Fruit fly (Drosophila melanogaster) whole organism, embryonic: ENCODE data around the gene Chro.
A peak's percentile ranks its signal among the peaks of the same experiment; 100 is the strongest.

Experiments
- CG1529 ChIP-seq: fragments of 200-800 bp; sonication (Bioruptor generic); optimal IDR thresholded peaks from 3 replicates; lab custom pipeline; 2018; ENCODE audit warnings: missing biosample characterization, missing genetic modification characterization
- CG17912 ChIP-seq: fragments of 200-800 bp; sonication (Bioruptor generic); optimal IDR thresholded peaks from 2 replicates; lab custom pipeline; 2018; ENCODE audit warnings: missing biosample characterization, mild to moderate bottlenecking, missing genetic modification characterization
- Doc2 ChIP-seq: fragments of 200-800 bp; sonication (Bioruptor generic); IDR thresholded peaks from 2 replicates; pipeline ENCODE4 v1.3.6; 2022; ENCODE audit warnings: missing biosample characterization, missing genetic modification characterization
- ham ChIP-seq: fragments of 200-800 bp; sonication (Bioruptor generic); IDR thresholded peaks from 2 replicates; pipeline ENCODE4 v1.3.6; 2022; ENCODE audit warnings: missing biosample characterization, missing genetic modification characterization

- TF ChIP-seq CG1529 (GFP tag; lab: Kevin White, UChicago) (peak; percentile 40), ham (peak; percentile 72; the same call in 1 of the 2 replicates), Doc2 (GFP tag; lab: Robert Waterston, UW) (peak; percentile 70; the same call in 1 of the 2 replicates), CG17912 (GFP tag; lab: Kevin White, UChicago) (peak; percentile 90)
These were observed 15.3 kb downstream of the Chro start, which contains the start of gene CG33169 for dm6 chr3L:22863367-22864078.
